Fruit fly (Drosophila melanogaster) whole organism, wandering third instar larva: ENCODE results near the gene Smox.

ENCODE experiments used
- Abd-B ChIP-seq: fragments of >200 bp; optimal IDR thresholded peaks from 2 replicates; lab custom pipeline; 2017; ENCODE audit warnings: missing biosample characterization, missing genetic modification characterization
- CG32264 ChIP-seq: fragments of 200-800 bp; sonication (Bioruptor generic); optimal IDR thresholded peaks from 2 replicates; lab custom pipeline; 2016; ENCODE audit warnings: missing biosample characterization, missing genetic modification characterization
- CG9705 ChIP-seq: fragments of 200-800 bp; sonication (Bioruptor generic); optimal IDR thresholded peaks from 2 replicates; lab custom pipeline; 2018; ENCODE audit warnings: missing biosample characterization, mild to moderate bottlenecking, missing genetic modification characterization
- CrebA ChIP-seq: fragments of 200-800 bp; sonication (Bioruptor generic); optimal IDR thresholded peaks from 2 replicates; lab custom pipeline; 2016; ENCODE audit warnings: missing biosample characterization, mild to moderate bottlenecking, missing genetic modification characterization, borderline replicate concordance
- Dif ChIP-seq: fragments of 200-275, 200-300 bp; sonication (Bioruptor generic); optimal IDR thresholded peaks from 2 replicates; lab custom pipeline; 2018; ENCODE audit warnings: missing biosample characterization, missing genetic modification characterization; ENCODE audit not compliant: partially characterized antibody
- GATAd ChIP-seq: sonication (Bioruptor generic); optimal IDR thresholded peaks from 2 replicates; lab custom pipeline; 2016; ENCODE audit warnings: missing biosample characterization, missing genetic modification characterization
- HLH106 ChIP-seq: fragments of 200-800 bp; optimal IDR thresholded peaks from 3 replicates; lab custom pipeline; 2019; ENCODE audit warnings: missing biosample characterization, mild to moderate bottlenecking, missing genetic modification characterization, moderate library complexity
- Hr78 ChIP-seq: fragments of >200 bp; optimal IDR thresholded peaks from 2 replicates; lab custom pipeline; 2017; ENCODE audit warnings: missing biosample characterization, missing genetic modification characterization
- Hr83 ChIP-seq: fragments of 200-300 bp; sonication (Bioruptor generic); optimal IDR thresholded peaks from 2 replicates; lab custom pipeline; 2016; ENCODE audit warnings: missing biosample characterization, mild to moderate bottlenecking, missing genetic modification characterization, moderate library complexity; ENCODE audit not compliant: poor library complexity, severe bottlenecking
- Jra ChIP-seq: sonication (Bioruptor generic); optimal IDR thresholded peaks from 2 replicates; lab custom pipeline; 2016; ENCODE audit warnings: missing biosample characterization, missing genetic modification characterization
- OdsH ChIP-seq: fragments of 200-800 bp; sonication (Bioruptor generic); optimal IDR thresholded peaks from 2 replicates; lab custom pipeline; 2016; ENCODE audit warnings: missing biosample characterization, mild to moderate bottlenecking, missing genetic modification characterization
- Rel ChIP-seq, 2 experiments: fragments of 200-800 bp; sonication (Bioruptor generic) in 1 of 2; optimal IDR thresholded peaks; 2 replicates in 1 of 2; 3 replicates in 1 of 2; lab custom pipeline; 2016 to 2019; ENCODE audit warnings: mild to moderate bottlenecking in 2 of 2, missing biosample characterization in 2 of 2, missing genetic modification characterization in 2 of 2, moderate library complexity in 1 of 2
- Sp1 ChIP-seq: fragments of 200-800 bp; sonication (Bioruptor generic); optimal IDR thresholded peaks from 3 replicates; lab custom pipeline; 2019; ENCODE audit warnings: missing biosample characterization, mild to moderate bottlenecking, missing genetic modification characterization, moderate library complexity
- Vsx2 ChIP-seq: fragments of 200-300, 225-300 bp; sonication (Bioruptor generic); optimal IDR thresholded peaks from 2 replicates; lab custom pipeline; 2018; ENCODE audit warnings: missing biosample characterization, missing genetic modification characterization; ENCODE audit not compliant: partially characterized antibody
- br ChIP-seq: fragments of 200-800 bp; sonication (Bioruptor generic); optimal IDR thresholded peaks from 2 replicates; lab custom pipeline; 2016; ENCODE audit warnings: missing biosample characterization, missing genetic modification characterization
- brk ChIP-seq: fragments of 200-800 bp; sonication (Bioruptor generic); optimal IDR thresholded peaks from 2 replicates; lab custom pipeline; 2016; ENCODE audit warnings: missing biosample characterization, mild to moderate bottlenecking, missing genetic modification characterization
- dl ChIP-seq, 2 experiments: fragments of 175-275, 200-275 bp in 1 of 2; fragments of 200-275 bp in 1 of 2; sonication (Bioruptor generic); optimal IDR thresholded peaks; lab custom pipeline; 2018; ENCODE audit warnings: mild to moderate bottlenecking in 2 of 2, missing biosample characterization in 2 of 2, missing genetic modification characterization in 2 of 2, moderate library complexity in 2 of 2; ENCODE audit not compliant: partially characterized antibody in 2 of 2, insufficient read depth in 1 of 2
- foxo ChIP-seq, 2 experiments: fragments of 200-800 bp; sonication (Bioruptor generic); optimal IDR thresholded peaks; 2 replicates in 1 of 2; 3 replicates in 1 of 2; lab custom pipeline; 2016 to 2017; ENCODE audit warnings: missing biosample characterization in 2 of 2, missing genetic modification characterization in 2 of 2
- fru ChIP-seq: fragments of 200-800 bp; sonication (Bioruptor generic); optimal IDR thresholded peaks from 3 replicates; lab custom pipeline; 2016; ENCODE audit warnings: missing biosample characterization, mild to moderate bottlenecking, missing genetic modification characterization
- h ChIP-seq: fragments of 200-800 bp; sonication (Bioruptor generic); optimal IDR thresholded peaks from 3 replicates; lab custom pipeline; 2016; ENCODE audit warnings: missing biosample characterization, mild to moderate bottlenecking, missing genetic modification characterization
- lola ChIP-seq: fragments of >200 bp; optimal IDR thresholded peaks from 2 replicates; lab custom pipeline; 2017; ENCODE audit warnings: missing biosample characterization, missing genetic modification characterization
- pan ChIP-seq: fragments of >200 bp; optimal IDR thresholded peaks from 2 replicates; lab custom pipeline; 2017
- psq ChIP-seq: fragments of 200-800 bp; sonication (Bioruptor generic); optimal IDR thresholded peaks from 3 replicates; lab custom pipeline; 2017; ENCODE audit warnings: missing biosample characterization, mild to moderate bottlenecking, missing genetic modification characterization, moderate library complexity
- rgr ChIP-seq: fragments of 200-800 bp; sonication (Bioruptor generic); optimal IDR thresholded peaks from 3 replicates; lab custom pipeline; 2016; ENCODE audit warnings: missing biosample characterization, mild to moderate bottlenecking, missing genetic modification characterization
- sage ChIP-seq: fragments of 200-800 bp; sonication (Bioruptor generic); optimal IDR thresholded peaks from 2 replicates; lab custom pipeline; 2016; ENCODE audit warnings: missing biosample characterization, mild to moderate bottlenecking, missing genetic modification characterization
- sv ChIP-seq: fragments of 200-800 bp; sonication (Bioruptor generic); optimal IDR thresholded peaks from 3 replicates; lab custom pipeline; 2016; ENCODE audit warnings: missing biosample characterization, missing genetic modification characterization
- tai ChIP-seq: sonication (Bioruptor generic); optimal IDR thresholded peaks from 2 replicates; lab custom pipeline; 2016; ENCODE audit warnings: missing biosample characterization, missing genetic modification characterization
- usp ChIP-seq: fragments of >200 bp; optimal IDR thresholded peaks from 2 replicates; lab custom pipeline; 2017; ENCODE audit warnings: missing biosample characterization, missing genetic modification characterization
- woc ChIP-seq: sonication (Bioruptor generic); optimal IDR thresholded peaks from 2 replicates; lab custom pipeline; 2016; ENCODE audit warnings: missing biosample characterization, mild to moderate bottlenecking, missing genetic modification characterization

Gene Smox

DNA sequence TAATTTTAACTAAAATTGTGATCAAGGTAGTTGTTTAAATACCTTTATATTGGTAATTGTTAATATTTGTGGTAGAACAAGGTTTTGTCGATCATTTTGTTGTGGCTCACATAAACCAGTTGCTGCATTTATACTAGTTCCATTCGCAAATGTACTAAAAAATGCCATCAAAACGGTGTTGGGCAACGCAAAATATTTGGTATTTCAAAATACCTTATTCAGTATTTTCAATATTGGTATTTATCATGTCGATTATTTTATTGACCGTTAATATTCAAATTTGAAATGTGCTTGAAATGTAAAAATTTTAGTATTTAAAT lies 34.9 kb upstream of the Smox start, which contains the start of gene slpr:
TSS of gene slpr (minus strand) at position 156 of the 320 bp plus-strand sequence.
- no peak for TF ChIP-seq Sp1 (GFP tag; lab: Kevin White, UChicago)
- no peak for TF ChIP-seq Hr83
- no peak for TF ChIP-seq pan
- no peak for TF ChIP-seq lola (GFP tag; lab: Kevin White, UChicago)
- TF ChIP-seq CG9705 (GFP tag; lab: Kevin White, UChicago) = no peak
- no peak for TF ChIP-seq h (GFP tag; lab: Kevin White, UChicago)
- TF ChIP-seq fru = no peak
- no peak for TF ChIP-seq Vsx2
- no peak for TF ChIP-seq Dif (GFP tag; lab: Kevin White, UChicago)

DNA sequence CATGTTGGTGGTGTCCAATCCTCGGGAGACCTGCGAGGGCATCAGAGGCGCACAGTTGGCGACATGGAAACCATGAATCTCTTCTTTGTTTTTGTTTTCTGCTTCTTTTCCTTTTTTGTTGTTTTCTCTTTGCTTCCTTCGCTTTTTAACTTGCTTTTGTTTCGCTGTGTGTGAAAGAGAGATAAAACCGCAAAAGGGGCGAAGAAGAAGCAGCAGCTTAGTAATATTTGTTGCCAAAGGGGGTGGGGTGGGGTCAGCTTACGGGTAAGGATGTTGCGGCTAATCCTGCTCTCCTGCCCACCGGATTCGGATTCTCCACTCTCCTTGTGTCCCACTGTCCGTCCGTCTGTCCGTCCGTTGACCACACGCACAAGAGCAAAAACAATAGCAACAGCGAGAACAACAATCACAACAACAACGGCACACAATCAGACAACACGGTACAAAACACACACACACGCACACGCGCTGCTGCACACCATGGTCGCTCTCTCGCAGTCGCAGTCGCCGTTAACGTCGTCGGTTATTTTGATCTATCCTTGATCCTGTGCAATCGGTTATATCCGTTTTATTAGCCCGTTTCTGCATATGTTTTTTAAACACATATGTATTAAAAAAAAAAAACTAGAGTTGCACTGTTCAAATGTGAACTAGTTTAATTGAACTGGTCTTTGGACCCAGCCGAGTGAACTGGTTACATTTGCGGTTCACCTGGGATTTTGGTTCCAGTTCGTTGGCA lies 34.4 kb upstream of the Smox start:
- TF ChIP-seq psq (GFP tag; lab: Kevin White, UChicago) (peak; percentile 75), Dif (GFP tag; lab: Kevin White, UChicago) (no peak)

dm6 chrX:8170166-8170565 lies 28.1 kb upstream of the Smox start, which contains the start of gene CG2278:
Gene CG2278 (minus strand): TSS chrX:8170266.
- TF ChIP-seq foxo (GFP tag; optimal IDR thresholded peaks at IDR 0.05; lab: Kevin White, UChicago) (no peak), Hr78 (GFP tag; lab: Kevin White, UChicago) (no peak), Abd-B (GFP tag; lab: Kevin White, UChicago) (no peak), brk (no peak), rgr (no peak), dl (GFP tag; optimal IDR thresholded peaks at IDR 0.05; lab: Kevin White, UChicago; ENCODE audit: insufficient read depth in 1 of 2, partially characterized antibody in 2 of 2) (no peak), sv (GFP tag; lab: Kevin White, UChicago) (no peak), CrebA (GFP tag; lab: Kevin White, UChicago) (no peak), Hr83 (no peak), sage (GFP tag; lab: Kevin White, UChicago) (no peak), br (GFP tag; lab: Kevin White, UChicago) (no peak)

dm6 chrX:8165608-8166007 lies 23.5 kb upstream of the Smox start, which contains the start of gene Or7a:
Gene Or7a (minus strand): TSS chrX:8165708.
- no peak for TF ChIP-seq tai
- TF ChIP-seq Hr78 (GFP tag; lab: Kevin White, UChicago) = no peak
- no peak for TF ChIP-seq OdsH
- no peak for TF ChIP-seq GATAd (GFP tag; lab: Kevin White, UChicago)
- TF ChIP-seq lola (GFP tag; lab: Kevin White, UChicago) = no peak
- no peak for TF ChIP-seq Dif (GFP tag; lab: Kevin White, UChicago)
- TF ChIP-seq HLH106 = no peak
- no peak for TF ChIP-seq Rel (GFP tag; optimal IDR thresholded peaks at IDR 0.05; lab: Kevin White, UChicago)
- TF ChIP-seq Rel (tag; optimal IDR thresholded peaks at IDR 0.05; lab: Kevin White, UChicago) = no peak
- no peak for TF ChIP-seq foxo (GFP tag; optimal IDR thresholded peaks at IDR 0.05; lab: Kevin White, UChicago)
- no peak for TF ChIP-seq woc (GFP tag; lab: Kevin White, UChicago)
- TF ChIP-seq Jra (GFP tag; lab: Kevin White, UChicago) = no peak

- TF ChIP-seq pan (no peak), CG9705 (GFP tag; lab: Kevin White, UChicago) (no peak), CG32264 (GFP tag; lab: Kevin White, UChicago) (no peak), brk (no peak), usp (GFP tag; lab: Kevin White, UChicago) (no peak), OdsH (no peak), Dif (GFP tag; lab: Kevin White, UChicago) (no peak), Rel (GFP tag; optimal IDR thresholded peaks at IDR 0.05; lab: Kevin White, UChicago) (no peak), Rel (tag; optimal IDR thresholded peaks at IDR 0.05; lab: Kevin White, UChicago) (no peak), psq (GFP tag; lab: Kevin White, UChicago) (no peak)
Measured at dm6 chrX:8163452-8163851, 21.4 kb upstream of the Smox start.
